Worm (Caenorhabditis elegans) whole organism, L2 larva: ENCODE data around the gene his-3.

ENCODE experiments used
- C34F6.9 ChIP-seq: fragments of 150-350 bp; optimal IDR thresholded peaks from 2 replicates; lab custom pipeline; 2014; ENCODE audit warnings: missing biosample characterization, missing genetic modification characterization
- F13H6.1 ChIP-seq: sonication (generic microtip); optimal IDR thresholded peaks from 2 replicates; lab custom pipeline; 2016; ENCODE audit warnings: missing genetic modification characterization, missing compliant biosample characterization
- R02D3.7 ChIP-seq: fragments of 150-350 bp; optimal IDR thresholded peaks from 2 replicates; lab custom pipeline; 2014; ENCODE audit warnings: missing biosample characterization, missing genetic modification characterization
- ZK546.5 ChIP-seq: sonication (generic microtip); optimal IDR thresholded peaks from 2 replicates; lab custom pipeline; 2017; ENCODE audit warnings: missing biosample characterization, missing genetic modification characterization
- aly-2 ChIP-seq: fragments of 150-350 bp; optimal IDR thresholded peaks from 2 replicates; lab custom pipeline; 2014; ENCODE audit warnings: missing biosample characterization, missing genetic modification characterization
- blmp-1 ChIP-seq: sonication (generic microtip); optimal IDR thresholded peaks from 2 replicates; lab custom pipeline; 2017; ENCODE audit warnings: missing genetic modification characterization, mild to moderate bottlenecking, missing compliant biosample characterization, antibody characterized with exemption, moderate library complexity; ENCODE audit not compliant: insufficient read depth
- crh-2 ChIP-seq: sonication (generic microtip); optimal IDR thresholded peaks from 2 replicates; lab custom pipeline; 2017; ENCODE audit warnings: missing biosample characterization, missing genetic modification characterization
- dmd-4 ChIP-seq: sonication (generic microtip); optimal IDR thresholded peaks from 2 replicates; lab custom pipeline; 2017; ENCODE audit warnings: missing biosample characterization, missing genetic modification characterization
- elt-3 ChIP-seq: sonication (generic microtip); optimal IDR thresholded peaks from 2 replicates; lab custom pipeline; 2017; ENCODE audit warnings: missing biosample characterization, missing genetic modification characterization
- gmeb-1 ChIP-seq: fragments of 150-350 bp; optimal IDR thresholded peaks from 2 replicates; lab custom pipeline; 2014; ENCODE audit warnings: missing biosample characterization, missing genetic modification characterization
- lin-11 ChIP-seq: fragments of 150-350 bp; sonication (generic microtip); optimal IDR thresholded peaks from 2 replicates; lab custom pipeline; 2014; ENCODE audit warnings: missing biosample characterization, missing genetic modification characterization, inconsistent platforms, mixed read lengths
- lin-13 ChIP-seq: fragments of 150-350 bp; optimal IDR thresholded peaks from 2 replicates; lab custom pipeline; 2014; ENCODE audit warnings: missing biosample characterization, missing genetic modification reagents, missing genetic modification characterization
- lin-39 ChIP-seq: fragments of 150-350 bp; optimal IDR thresholded peaks from 2 replicates; lab custom pipeline; 2014; ENCODE audit warnings: missing biosample characterization, missing genetic modification reagents, missing genetic modification characterization
- lsy-2 ChIP-seq, 2 experiments: fragments of 150-350 bp in 1 of 2; sonication (generic microtip) in 1 of 2; optimal IDR thresholded peaks; 2 replicates each; lab custom pipeline; 2014 to 2017; ENCODE audit warnings: missing biosample characterization in 2 of 2, missing genetic modification characterization in 2 of 2
- mab-5 ChIP-seq: fragments of 150-350 bp; optimal IDR thresholded peaks from 2 replicates; lab custom pipeline; 2014; ENCODE audit warnings: missing biosample characterization, missing genetic modification characterization
- mbf-1 ChIP-seq: sonication (generic microtip); optimal IDR thresholded peaks from 2 replicates; lab custom pipeline; 2017; ENCODE audit warnings: missing biosample characterization, missing genetic modification characterization
- mdl-1 ChIP-seq, 2 experiments: fragments of 150-350 bp in 1 of 2; sonication (generic microtip) in 1 of 2; optimal IDR thresholded peaks; 2 replicates each; lab custom pipeline; 2017; ENCODE audit warnings: missing biosample characterization in 2 of 2, missing genetic modification characterization in 2 of 2
- nhr-10 ChIP-seq: sonication (generic microtip); optimal IDR thresholded peaks from 2 replicates; lab custom pipeline; 2017; ENCODE audit warnings: missing biosample characterization, missing genetic modification characterization
- nhr-11 ChIP-seq: fragments of 150-350 bp; optimal IDR thresholded peaks from 2 replicates; lab custom pipeline; 2014; ENCODE audit warnings: missing biosample characterization, missing genetic modification characterization
- nhr-12 ChIP-seq: fragments of 150-350 bp; optimal IDR thresholded peaks from 2 replicates; lab custom pipeline; 2014; ENCODE audit warnings: missing biosample characterization, missing genetic modification characterization
- nhr-129 ChIP-seq: fragments of 150-350 bp; optimal IDR thresholded peaks from 2 replicates; lab custom pipeline; 2014; ENCODE audit warnings: missing biosample characterization, missing genetic modification characterization
- nhr-21 ChIP-seq: fragments of 150-350 bp; optimal IDR thresholded peaks from 2 replicates; lab custom pipeline; 2014; ENCODE audit warnings: missing biosample characterization, missing genetic modification characterization
- nhr-23 ChIP-seq: fragments of 150-350 bp; optimal IDR thresholded peaks from 2 replicates; lab custom pipeline; 2014; ENCODE audit warnings: missing biosample characterization, missing genetic modification reagents, missing genetic modification characterization
- nhr-237 ChIP-seq: fragments of 150-350 bp; optimal IDR thresholded peaks from 2 replicates; lab custom pipeline; 2014; ENCODE audit warnings: missing biosample characterization, missing genetic modification characterization
- nhr-25 ChIP-seq: fragments of 150-350 bp; sonication (generic microtip); optimal IDR thresholded peaks from 3 replicates; lab custom pipeline; 2014; ENCODE audit warnings: missing biosample characterization, missing genetic modification characterization
- nhr-77 ChIP-seq: fragments of 150-350 bp; optimal IDR thresholded peaks from 2 replicates; lab custom pipeline; 2014; ENCODE audit warnings: missing biosample characterization, missing genetic modification characterization
- peb-1 ChIP-seq: fragments of 150-350 bp; optimal IDR thresholded peaks from 2 replicates; lab custom pipeline; 2014; ENCODE audit warnings: missing biosample characterization, missing genetic modification characterization
- sem-4 ChIP-seq: fragments of 150-350 bp; optimal IDR thresholded peaks from 2 replicates; lab custom pipeline; 2014; ENCODE audit warnings: missing biosample characterization, missing genetic modification reagents, missing genetic modification characterization
- skn-1 ChIP-seq: sonication (generic microtip); optimal IDR thresholded peaks from 2 replicates; lab custom pipeline; 2017; ENCODE audit warnings: missing biosample characterization, missing genetic modification characterization
- sma-3 ChIP-seq: sonication (generic microtip); optimal IDR thresholded peaks from 2 replicates; lab custom pipeline; 2016; ENCODE audit warnings: missing genetic modification reagents, missing genetic modification characterization, missing compliant biosample characterization
- sma-9 ChIP-seq, 2 experiments: fragments of 150-350 bp in 1 of 2; sonication (generic microtip) in 1 of 2; optimal IDR thresholded peaks; 2 replicates each; lab custom pipeline; 2014 to 2016; ENCODE audit warnings: missing genetic modification characterization in 2 of 2, mild to moderate bottlenecking in 1 of 2, missing biosample characterization in 1 of 2, missing compliant biosample characterization in 1 of 2, missing genetic modification reagents in 1 of 2, moderate library complexity in 1 of 2
- snpc-4 ChIP-seq: fragments of 150-350 bp; optimal IDR thresholded peaks from 2 replicates; lab custom pipeline; 2014; ENCODE audit warnings: missing biosample characterization, missing genetic modification characterization
- unc-55 ChIP-seq: fragments of 150-350 bp; sonication (generic microtip); optimal IDR thresholded peaks from 3 replicates; lab custom pipeline; 2014; ENCODE audit warnings: missing biosample characterization, missing genetic modification reagents, missing genetic modification characterization
- unc-62 ChIP-seq: fragments of 150-350 bp; optimal IDR thresholded peaks from 2 replicates; lab custom pipeline; 2014; ENCODE audit warnings: missing biosample characterization, missing genetic modification reagents, missing genetic modification characterization
- ztf-1 ChIP-seq: fragments of 200-800 bp; sonication (Bioruptor generic); conservative IDR thresholded peaks from 2 replicates; pipeline ENCODE4 v1.3.6; 2022; ENCODE audit warnings: missing genetic modification characterization, missing compliant biosample characterization
- ztf-11 ChIP-seq: sonication (generic microtip); optimal IDR thresholded peaks from 2 replicates; lab custom pipeline; 2017; ENCODE audit warnings: missing biosample characterization, missing genetic modification characterization
- ztf-4 ChIP-seq: fragments of 150-350 bp; optimal IDR thresholded peaks from 2 replicates; lab custom pipeline; 2014; ENCODE audit warnings: missing biosample characterization, missing genetic modification characterization

his-3 gene

ce11 chrV:16045837-16046236, 5.2 kb downstream of the his-3 start, which contains the start of gene T10C6.15:
Gene T10C6.15 (minus strand): TSS chrV:16045940.
- TF ChIP-seq mbf-1 (no peak), dmd-4 (tag; lab: Kevin White, UChicago) (no peak), unc-62 (GFP tag; lab: Kevin White, UChicago) (no peak), peb-1 (tag; lab: Kevin White, UChicago) (no peak), C34F6.9 (tag; lab: Kevin White, UChicago) (no peak), ztf-4 (tag; lab: Kevin White, UChicago) (no peak), sma-9 (GFP tag; optimal IDR thresholded peaks at IDR 0.05; lab: Kevin White, UChicago) (peak; percentile 86), sma-9 (tag; optimal IDR thresholded peaks at IDR 0.05; lab: Kevin White, UChicago) (no peak), ZK546.5 (tag; lab: Kevin White, UChicago) (no peak), nhr-10 (tag; lab: Kevin White, UChicago) (no peak), ztf-1 (GFP tag; lab: Robert Waterston, UW) (no peak), nhr-237 (tag; lab: Kevin White, UChicago) (no peak), blmp-1 (tag; lab: Kevin White, UChicago) (no peak), nhr-77 (tag; lab: Kevin White, UChicago) (no peak), gmeb-1 (tag; lab: Kevin White, UChicago) (peak; percentile 55), unc-55 (GFP tag; lab: Kevin White, UChicago) (no peak), sma-3 (GFP tag; lab: Kevin White, UChicago) (peak; percentile 42), nhr-12 (no peak), skn-1 (tag; lab: Kevin White, UChicago) (no peak), F13H6.1 (tag; lab: Kevin White, UChicago) (no peak), nhr-11 (tag; lab: Kevin White, UChicago) (no peak), ztf-11 (tag; lab: Kevin White, UChicago) (no peak), lsy-2 (tag; optimal IDR thresholded peaks at IDR 0.05; lab: Kevin White, UChicago) (no peak), snpc-4 (no peak), mdl-1 (tag; optimal IDR thresholded peaks at IDR 0.05; lab: Kevin White, UChicago) (no peak), mab-5 (no peak), lin-39 (tag; lab: Kevin White, UChicago) (no peak), R02D3.7 (tag; lab: Kevin White, UChicago) (no peak), crh-2 (tag; lab: Kevin White, UChicago) (peak; percentile 76), nhr-129 (tag; lab: Kevin White, UChicago) (peak; percentile 43)

ce11 chrV:16046573-16046972, 6.0 kb downstream of the his-3 start, which contains the start of gene ZK285.2:
Gene ZK285.2 (plus strand): TSS chrV:16046873.
- no peak for TF ChIP-seq gmeb-1 (tag; lab: Kevin White, UChicago)
- TF ChIP-seq C34F6.9 (tag; lab: Kevin White, UChicago) = no peak
- TF ChIP-seq blmp-1 (tag; lab: Kevin White, UChicago) = no peak
- no peak for TF ChIP-seq mab-5
- no peak for TF ChIP-seq sma-9 (GFP tag; optimal IDR thresholded peaks at IDR 0.05; lab: Kevin White, UChicago)
- no peak for TF ChIP-seq sma-9 (tag; optimal IDR thresholded peaks at IDR 0.05; lab: Kevin White, UChicago)
- TF ChIP-seq elt-3 (tag; lab: Kevin White, UChicago) = no peak
- TF ChIP-seq dmd-4 (tag; lab: Kevin White, UChicago) = no peak
- no peak for TF ChIP-seq unc-62 (GFP tag; lab: Kevin White, UChicago)
- no peak for TF ChIP-seq sma-3 (GFP tag; lab: Kevin White, UChicago)
- no peak for TF ChIP-seq nhr-21 (tag; lab: Kevin White, UChicago)
- TF ChIP-seq nhr-77 (tag; lab: Kevin White, UChicago) = no peak
- no peak for TF ChIP-seq nhr-10 (tag; lab: Kevin White, UChicago)
- TF ChIP-seq mbf-1 = no peak

- TF ChIP-seq dmd-4 (tag; lab: Kevin White, UChicago) = no peak
- TF ChIP-seq crh-2 (tag; lab: Kevin White, UChicago) = no peak
Measured at ce11 chrV:16047052-16047451, 6.4 kb downstream of the his-3 start.

ce11 chrV:16047508-16047907, 6.9 kb downstream of the his-3 start, which contains the start of gene str-198:
Gene str-198 (plus strand): TSS chrV:16047808.
- no peak for TF ChIP-seq elt-3 (tag; lab: Kevin White, UChicago)
- no peak for TF ChIP-seq lin-11 (tag; lab: Kevin White, UChicago)
- TF ChIP-seq nhr-10 (tag; lab: Kevin White, UChicago) = no peak
- TF ChIP-seq mab-5 = no peak
- TF ChIP-seq aly-2 = no peak
- TF ChIP-seq sem-4 = no peak
- no peak for TF ChIP-seq nhr-237 (tag; lab: Kevin White, UChicago)
- no peak for TF ChIP-seq ztf-11 (tag; lab: Kevin White, UChicago)
- TF ChIP-seq crh-2 (tag; lab: Kevin White, UChicago) = no peak
- TF ChIP-seq nhr-23 (tag; lab: Kevin White, UChicago) = no peak
- TF ChIP-seq C34F6.9 (tag; lab: Kevin White, UChicago) = no peak
- no peak for TF ChIP-seq lin-13 (GFP tag; lab: Kevin White, UChicago)
- no peak for TF ChIP-seq unc-55 (GFP tag; lab: Kevin White, UChicago)
- TF ChIP-seq nhr-25 (tag; lab: Kevin White, UChicago) = no peak
- no peak for TF ChIP-seq dmd-4 (tag; lab: Kevin White, UChicago)
- TF ChIP-seq mbf-1 = no peak
- TF ChIP-seq nhr-12 = no peak
